Fruit fly (Drosophila melanogaster): Measurements from ENCODE around the gene CG15561.
A peak's percentile ranks its signal among the peaks of the same experiment; 100 is the strongest.

The CG15561 gene

DNA sequence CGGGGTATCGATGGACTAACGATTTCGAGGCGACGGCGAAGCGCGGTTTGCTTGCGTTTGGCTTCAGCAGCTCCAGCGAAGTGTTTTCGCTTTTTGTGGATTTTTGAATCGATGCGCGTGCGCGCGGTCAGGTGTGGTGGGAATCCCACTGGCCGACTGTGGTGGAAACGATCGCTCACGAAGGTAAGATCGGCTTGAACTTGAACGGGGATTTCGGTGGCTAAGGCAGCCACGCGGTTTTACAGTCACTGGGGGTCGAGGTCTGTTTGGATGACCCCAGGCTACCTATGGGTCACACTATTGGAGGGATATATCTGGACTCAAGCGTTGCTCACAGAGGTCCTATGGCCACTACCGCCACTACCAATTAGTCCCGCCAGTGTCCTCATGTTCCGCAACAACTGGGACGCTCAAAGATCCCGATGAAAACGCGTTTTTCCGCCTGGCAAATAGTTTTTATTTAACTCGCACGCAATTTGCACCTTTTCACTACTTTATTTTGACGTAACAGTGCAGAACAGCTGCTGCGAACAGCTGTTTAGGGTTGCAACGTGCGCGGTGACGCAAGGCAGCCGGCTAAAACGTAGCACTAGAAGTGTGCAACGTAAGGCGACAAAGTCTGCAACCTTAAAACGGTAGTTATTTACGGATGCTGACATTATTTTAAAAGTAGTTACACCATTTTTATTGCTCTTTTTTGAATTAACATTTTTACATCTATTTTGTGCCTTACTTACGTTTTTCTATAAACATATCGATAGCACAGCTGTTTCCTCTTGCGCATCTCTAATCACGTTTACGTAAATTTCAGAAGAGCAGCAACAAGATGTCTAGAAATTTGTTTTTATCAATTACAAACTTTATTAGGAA is 36.6 kb upstream of the CG15561 start, which contains the start of the genes qless and mRpL32 (continued):
- TF ChIP-seq CG10979 (tag; optimal IDR thresholded peaks at IDR 0.05): peak; percentile 22
- peak; percentile 54 for TF ChIP-seq Chrac-16 (GFP tag; optimal IDR thresholded peaks at IDR 0.05)
- TF ChIP-seq CG13123 (GFP tag; optimal IDR thresholded peaks at IDR 0.05): no peak
- no peak for TF ChIP-seq br (optimal IDR thresholded peaks at IDR 0.05)
- TF ChIP-seq emc (GFP tag; optimal IDR thresholded peaks at IDR 0.05): peak; percentile 72
- TF ChIP-seq kni (GFP tag; optimal IDR thresholded peaks at IDR 0.05): peak; percentile 24
- TF ChIP-seq zfh1 (GFP tag; IDR thresholded peaks at IDR 0.05): peak; percentile 90
- no peak for TF ChIP-seq CG7745 (tag; optimal IDR thresholded peaks at IDR 0.05)
- TF ChIP-seq D19B (GFP tag; optimal IDR thresholded peaks at IDR 0.05): no peak
- TF ChIP-seq ssp (GFP tag; IDR thresholded peaks at IDR 0.05): peak; percentile 70
- TF ChIP-seq CG17359 (tag; optimal IDR thresholded peaks at IDR 0.05): peak; percentile 76
- peak; percentile 81; the same call in 1 of the 2 replicates for TF ChIP-seq Rfx (GFP tag; IDR thresholded peaks at IDR 0.05)
- TF ChIP-seq sqz (GFP tag; optimal IDR thresholded peaks at IDR 0.05): no peak
- TF ChIP-seq jigr1 (GFP tag; IDR thresholded peaks at IDR 0.05): no peak
- no peak for TF ChIP-seq Dfd (GFP tag; optimal IDR thresholded peaks at IDR 0.05)
- TF ChIP-seq CG4424 (GFP tag; optimal IDR thresholded peaks at IDR 0.05): peak; percentile 76
- TF ChIP-seq hbn (GFP tag; IDR thresholded peaks at IDR 0.05; ENCODE audit: partially characterized antibody): peak; percentile 70; the same call in 1 of the 2 replicates
- peak; percentile 31; the same call in 1 of the 3 replicates for TF ChIP-seq sr (GFP tag; IDR thresholded peaks at IDR 0.05)
- no peak for TF ChIP-seq Doc2 (GFP tag; IDR thresholded peaks at IDR 0.05)
- no peak for TF ChIP-seq abd-A (tag; optimal IDR thresholded peaks at IDR 0.05)
- no peak for TF ChIP-seq lov (optimal IDR thresholded peaks at IDR 0.05)
- peak; percentile 82 for TF ChIP-seq lov (GFP tag; IDR thresholded peaks at IDR 0.05)
- TF ChIP-seq CG12219 (GFP tag; optimal IDR thresholded peaks at IDR 0.05): no peak
- TF ChIP-seq CG8281 (tag; optimal IDR thresholded peaks at IDR 0.05): no peak
- TF ChIP-seq CG30431 (GFP tag; optimal IDR thresholded peaks at IDR 0.05): no peak
- TF ChIP-seq Camta (GFP tag; optimal IDR thresholded peaks at IDR 0.05): peak; percentile 58
- TF ChIP-seq CG6175 (GFP tag; IDR thresholded peaks at IDR 0.05): no peak
- TF ChIP-seq gt (GFP tag; IDR thresholded peaks at IDR 0.05): peak; percentile 80
- peak; percentile 59 for TF ChIP-seq Side (GFP tag; optimal IDR thresholded peaks at IDR 0.05)
- peak; percentile 60 for TF ChIP-seq CG9727 (GFP tag; optimal IDR thresholded peaks at IDR 0.05)
- peak; percentile 53; the same call in 1 of the 3 replicates for TF ChIP-seq Mrtf (GFP tag; IDR thresholded peaks at IDR 0.05)
- TF ChIP-seq CG11695 (GFP tag; IDR thresholded peaks at IDR 0.05): peak; percentile 78; the same call in 2 of the 3 replicates
- TF ChIP-seq z (GFP tag; IDR thresholded peaks at IDR 0.05): no peak
- peak; percentile 69 for TF ChIP-seq CG11093 (GFP tag; IDR thresholded peaks at IDR 0.05)
- no peak for TF ChIP-seq CG7271 (tag; optimal IDR thresholded peaks at IDR 0.05)
- peak; percentile 65 for TF ChIP-seq HLH3B (GFP tag; IDR thresholded peaks at IDR 0.05)
- TF ChIP-seq CG4282 (GFP tag; optimal IDR thresholded peaks at IDR 0.05): no peak
- peak; percentile 61 for TF ChIP-seq CG1647 (GFP tag; optimal IDR thresholded peaks at IDR 0.05)
- peak; percentile 42 for TF ChIP-seq eyg (GFP tag; optimal IDR thresholded peaks at IDR 0.05)
- TF ChIP-seq CG12071 (GFP tag; optimal IDR thresholded peaks at IDR 0.05): no peak
- TF ChIP-seq dan (GFP tag; IDR thresholded peaks at IDR 0.05): no peak
- no peak for TF ChIP-seq tap (tag; optimal IDR thresholded peaks at IDR 0.05)
- no peak for TF ChIP-seq Hmx (GFP tag; optimal IDR thresholded peaks at IDR 0.05)
- TF ChIP-seq CG9876 (GFP tag; optimal IDR thresholded peaks at IDR 0.05): peak; percentile 4
- TF ChIP-seq HLH54F (GFP tag; optimal IDR thresholded peaks at IDR 0.05): peak; percentile 58
- no peak for TF ChIP-seq rib (GFP tag; IDR thresholded peaks at IDR 0.05)
- 0 out of 3 replicates have a peak, but pooled peaks have one; percentile 66 for TF ChIP-seq so (GFP tag; IDR thresholded peaks at IDR 0.05)
- TF ChIP-seq CG42726 (GFP tag; IDR thresholded peaks at IDR 0.05; ENCODE audit: partially characterized antibody): no peak
- TF ChIP-seq CG1832 (GFP tag; optimal IDR thresholded peaks at IDR 0.05): no peak
- TF ChIP-seq CG6254 (GFP tag; optimal IDR thresholded peaks at IDR 0.05): no peak
